Fruit fly (Drosophila melanogaster): ENCODE measurements around the gene Yp3.

Gene Yp3

dm6 chrX:13764397-13765119 is 5.2 kb downstream of the Yp3 start:
- TF ChIP-seq psq (optimal IDR thresholded peaks at IDR 0.05) (no peak), insv (optimal IDR thresholded peaks at IDR 0.05) (no peak), Myc (optimal IDR thresholded peaks at IDR 0.05) (no peak), Sin3A (optimal IDR thresholded peaks at IDR 0.05) (no peak), h (optimal IDR thresholded peaks at IDR 0.05) (no peak), ttk (optimal IDR thresholded peaks at IDR 0.05) (no peak)

- TF ChIP-seq Sin3A (optimal IDR thresholded peaks at IDR 0.05): no peak
Measured at dm6 chrX:13765217-13765616, 5.9 kb downstream of the Yp3 start.

dm6 chrX:13766495-13766894 is 7.1 kb downstream of the Yp3 start:
- TF ChIP-seq Sin3A (optimal IDR thresholded peaks at IDR 0.05) (no peak), h (optimal IDR thresholded peaks at IDR 0.05) (no peak), insv (optimal IDR thresholded peaks at IDR 0.05) (no peak), ttk (optimal IDR thresholded peaks at IDR 0.05) (no peak), Myc (optimal IDR thresholded peaks at IDR 0.05) (no peak), psq (optimal IDR thresholded peaks at IDR 0.05) (no peak)

dm6 chrX:13770768-13771167 is 11.4 kb downstream of the Yp3 start:
- TF ChIP-seq insv (optimal IDR thresholded peaks at IDR 0.05) (no peak), h (optimal IDR thresholded peaks at IDR 0.05) (no peak), ttk (optimal IDR thresholded peaks at IDR 0.05) (no peak), Myc (optimal IDR thresholded peaks at IDR 0.05) (no peak), Sin3A (optimal IDR thresholded peaks at IDR 0.05) (no peak), psq (optimal IDR thresholded peaks at IDR 0.05) (no peak)

dm6 chrX:13778568-13778967 is 19.2 kb downstream of the Yp3 start:
- no peak for TF ChIP-seq ttk (optimal IDR thresholded peaks at IDR 0.05)
- TF ChIP-seq psq (optimal IDR thresholded peaks at IDR 0.05): no peak
- no peak for TF ChIP-seq insv (optimal IDR thresholded peaks at IDR 0.05)
- TF ChIP-seq Sin3A (optimal IDR thresholded peaks at IDR 0.05): no peak
- no peak for TF ChIP-seq h (optimal IDR thresholded peaks at IDR 0.05)
- TF ChIP-seq Myc (optimal IDR thresholded peaks at IDR 0.05): no peak

dm6 chrX:13779696-13780095 is 20.4 kb downstream of the Yp3 start:
- TF ChIP-seq Myc (optimal IDR thresholded peaks at IDR 0.05): no peak
- no peak for TF ChIP-seq ttk (optimal IDR thresholded peaks at IDR 0.05)
- no peak for TF ChIP-seq psq (optimal IDR thresholded peaks at IDR 0.05)
- no peak for TF ChIP-seq insv (optimal IDR thresholded peaks at IDR 0.05)
- no peak for TF ChIP-seq Sin3A (optimal IDR thresholded peaks at IDR 0.05)

- TF ChIP-seq ttk (optimal IDR thresholded peaks at IDR 0.05): no peak
- peak; percentile 11 for TF ChIP-seq Sin3A (optimal IDR thresholded peaks at IDR 0.05)
- no peak for TF ChIP-seq h (optimal IDR thresholded peaks at IDR 0.05)
Measured at dm6 chrX:13781739-13782502, 22.6 kb downstream of the Yp3 start, which contains the start of the genes CtsB and amrt. CtsB (minus strand) TSS chrX:13782170. amrt (plus strand) TSS chrX:13782459.

dm6 chrX:13783534-13783949 is 24.2 kb downstream of the Yp3 start, which contains the start of gene inaE:
inaE (plus strand) TSS chrX:13783714.
- TF ChIP-seq h (optimal IDR thresholded peaks at IDR 0.05) (no peak), Sin3A (optimal IDR thresholded peaks at IDR 0.05) (no peak), psq (optimal IDR thresholded peaks at IDR 0.05) (no peak), Myc (optimal IDR thresholded peaks at IDR 0.05) (no peak), insv (optimal IDR thresholded peaks at IDR 0.05) (no peak)

- TF ChIP-seq h (optimal IDR thresholded peaks at IDR 0.05) (no peak), Sin3A (optimal IDR thresholded peaks at IDR 0.05) (no peak), Myc (optimal IDR thresholded peaks at IDR 0.05) (no peak), ttk (optimal IDR thresholded peaks at IDR 0.05) (no peak), psq (optimal IDR thresholded peaks at IDR 0.05) (no peak), insv (optimal IDR thresholded peaks at IDR 0.05) (no peak)
Measured at dm6 chrX:13783958-13784907, 24.9 kb downstream of the Yp3 start.

dm6 chrX:13786037-13786667 is 26.8 kb downstream of the Yp3 start:
- no peak for TF ChIP-seq h (optimal IDR thresholded peaks at IDR 0.05)
- TF ChIP-seq insv (optimal IDR thresholded peaks at IDR 0.05): no peak
- no peak for TF ChIP-seq ttk (optimal IDR thresholded peaks at IDR 0.05)
- no peak for TF ChIP-seq psq (optimal IDR thresholded peaks at IDR 0.05)
- no peak for TF ChIP-seq Sin3A (optimal IDR thresholded peaks at IDR 0.05)
- TF ChIP-seq Myc (optimal IDR thresholded peaks at IDR 0.05): no peak

- TF ChIP-seq h (optimal IDR thresholded peaks at IDR 0.05) (no peak), Sin3A (optimal IDR thresholded peaks at IDR 0.05) (no peak), Myc (optimal IDR thresholded peaks at IDR 0.05) (no peak), ttk (optimal IDR thresholded peaks at IDR 0.05) (no peak), psq (optimal IDR thresholded peaks at IDR 0.05) (no peak), insv (optimal IDR thresholded peaks at IDR 0.05) (no peak)
Measured at dm6 chrX:13787282-13787850, 28.0 kb downstream of the Yp3 start.

All from Kc167 (cell line).